Fruit fly (Drosophila melanogaster): ENCODE measurements around the gene bond.

The bond gene

dm6 chr3R:22526353-22526907 lies 24.1 kb upstream of the bond start (continued):
- peak in 1 of 3 experiments; percentile 12 for TF ChIP-seq lola (GFP tag; optimal IDR thresholded peaks at IDR 0.05)
- TF ChIP-seq seq (GFP tag; IDR thresholded peaks at IDR 0.05) = no peak
- no peak for TF ChIP-seq Myb (GFP tag; optimal IDR thresholded peaks at IDR 0.05)
- TF ChIP-seq CG1832 (GFP tag; optimal IDR thresholded peaks at IDR 0.05) = no peak
- peak; percentile 31 for TF ChIP-seq CG10979 (tag; optimal IDR thresholded peaks at IDR 0.05)
- TF ChIP-seq h (optimal IDR thresholded peaks at IDR 0.05) = no peak
- no peak for TF ChIP-seq psq (GFP tag; optimal IDR thresholded peaks at IDR 0.05)
- TF ChIP-seq CG4820 (GFP tag; optimal IDR thresholded peaks at IDR 0.05) = no peak
- TF ChIP-seq Dek (tag; optimal IDR thresholded peaks at IDR 0.05) = no peak
- no peak for TF ChIP-seq CG12942 (GFP tag; optimal IDR thresholded peaks at IDR 0.05)
- no peak for TF ChIP-seq lov (optimal IDR thresholded peaks at IDR 0.05)
- no peak for TF ChIP-seq lov (GFP tag; IDR thresholded peaks at IDR 0.05)
- TF ChIP-seq dm (GFP tag; optimal IDR thresholded peaks at IDR 0.05) = no peak
- no peak for TF ChIP-seq ab (GFP tag; optimal IDR thresholded peaks at IDR 0.05)
- no peak for TF ChIP-seq mld (GFP tag; IDR thresholded peaks at IDR 0.05; ENCODE audit: partially characterized antibody)
- no peak for TF ChIP-seq HmgD (GFP tag; optimal IDR thresholded peaks at IDR 0.05)
- TF ChIP-seq CG2678 (tag; optimal IDR thresholded peaks at IDR 0.05) = peak; percentile 55
- TF ChIP-seq prd (optimal IDR thresholded peaks at IDR 0.05) = no peak
- peak; percentile 34; the same call in 1 of the 3 replicates for TF ChIP-seq prd (GFP tag; IDR thresholded peaks at IDR 0.05)
- peak; percentile 14 for TF ChIP-seq Oli (tag; optimal IDR thresholded peaks at IDR 0.05)
- no peak for TF ChIP-seq Hmr (GFP tag; optimal IDR thresholded peaks at IDR 0.05)
- no peak; the same call in 1 of the 2 replicates for TF ChIP-seq CG14014 (GFP tag; IDR thresholded peaks at IDR 0.05)
- no peak for TF ChIP-seq Hmx (GFP tag; optimal IDR thresholded peaks at IDR 0.05)
- no peak for TF ChIP-seq gce (GFP tag; IDR thresholded peaks at IDR 0.05)
- peak; percentile 42 for TF ChIP-seq CG2120 (GFP tag; optimal IDR thresholded peaks at IDR 0.05)
- no peak for TF ChIP-seq sens-2 (GFP tag; IDR thresholded peaks at IDR 0.05)
- TF ChIP-seq CoRest (tag; optimal IDR thresholded peaks at IDR 0.05) = peak; percentile 19
- TF ChIP-seq pb (GFP tag; optimal IDR thresholded peaks at IDR 0.05) = no peak
- TF ChIP-seq D19A (tag; optimal IDR thresholded peaks at IDR 0.05) = peak; percentile 36
- TF ChIP-seq eve (GFP tag; optimal IDR thresholded peaks at IDR 0.05) = no peak
- peak; percentile 37 for TF ChIP-seq CG18599 (GFP tag; optimal IDR thresholded peaks at IDR 0.05)
- no peak for TF ChIP-seq CG43689 (GFP tag; IDR thresholded peaks at IDR 0.05)
- TF ChIP-seq CG2712 (tag; optimal IDR thresholded peaks at IDR 0.05) = peak; percentile 12
- TF ChIP-seq Max (GFP tag; optimal IDR thresholded peaks at IDR 0.05) = peak; percentile 28
- no peak for TF ChIP-seq Dfd (GFP tag; optimal IDR thresholded peaks at IDR 0.05)
- TF ChIP-seq CG18619 (GFP tag; optimal IDR thresholded peaks at IDR 0.05) = no peak
- no peak for TF ChIP-seq CG34224 (GFP tag; IDR thresholded peaks at IDR 0.05; ENCODE audit: partially characterized antibody)
- TF ChIP-seq Gsc (GFP tag; IDR thresholded peaks at IDR 0.05) = no peak
- TF ChIP-seq pho (GFP tag; optimal IDR thresholded peaks at IDR 0.05) = no peak
- TF ChIP-seq Nf-YC (tag; optimal IDR thresholded peaks at IDR 0.05) = no peak
- TF ChIP-seq Nf-YA (GFP tag; IDR thresholded peaks at IDR 0.05) = no peak
- TF ChIP-seq CG18262 (tag; optimal IDR thresholded peaks at IDR 0.05) = peak; percentile 49
- TF ChIP-seq CG15514 (GFP tag; optimal IDR thresholded peaks at IDR 0.05) = no peak

dm6 chr3R:22527192-22527591 lies 23.3 kb upstream of the bond start:
- TF ChIP-seq sob (GFP tag; IDR thresholded peaks at IDR 0.05) = 0 out of 2 replicates have a peak, but pooled peaks have one; percentile 16
- no peak for TF ChIP-seq scrt (GFP tag; optimal IDR thresholded peaks at IDR 0.05)
- peak; percentile 87 for TF ChIP-seq sug (tag; optimal IDR thresholded peaks at IDR 0.05)
- no peak for TF ChIP-seq CG14965 (GFP tag; optimal IDR thresholded peaks at IDR 0.05; ENCODE audit: borderline replicate concordance)
- TF ChIP-seq CG34376 (GFP tag; optimal IDR thresholded peaks at IDR 0.05) = peak; percentile 59
- TF ChIP-seq MESR4 (GFP tag; optimal IDR thresholded peaks at IDR 0.05) = no peak
- peak; percentile 38 for TF ChIP-seq Vsx1 (GFP tag; optimal IDR thresholded peaks at IDR 0.05)
- peak; percentile 82 for TF ChIP-seq Hey (tag; optimal IDR thresholded peaks at IDR 0.05)
- peak; percentile 7; the same call in 1 of the 3 replicates for TF ChIP-seq row (GFP tag; IDR thresholded peaks at IDR 0.05)
- TF ChIP-seq CG2120 (GFP tag; optimal IDR thresholded peaks at IDR 0.05) = peak; percentile 2
- no peak for TF ChIP-seq Max (GFP tag; optimal IDR thresholded peaks at IDR 0.05)
- peak; percentile 25 for TF ChIP-seq abd-A (tag; optimal IDR thresholded peaks at IDR 0.05)
- TF ChIP-seq bab2 (GFP tag; optimal IDR thresholded peaks at IDR 0.05) = no peak

All from whole organism, embryonic.